Fruit fly (Drosophila melanogaster) whole organism, embryonic: ENCODE results near the gene Smu1.

Source experiments
- CG10147 ChIP-seq: fragments of 200-800 bp; sonication (Bioruptor generic); optimal IDR thresholded peaks from 2 replicates; lab custom pipeline; 2019; ENCODE audit warnings: missing biosample characterization, mild to moderate bottlenecking, missing genetic modification characterization, moderate library complexity
- CG10209 ChIP-seq: fragments of 200-800 bp; sonication (Bioruptor generic); optimal IDR thresholded peaks from 3 replicates; lab custom pipeline; 2017; ENCODE audit warnings: missing biosample characterization, mild to moderate bottlenecking, missing genetic modification characterization, missing genetic modification reagents
- CG10366 ChIP-seq: fragments of 200-800 bp; sonication (Bioruptor generic); IDR thresholded peaks from 2 replicates; pipeline ENCODE4 v1.3.6; 2022; ENCODE audit warnings: missing biosample characterization, missing genetic modification characterization
- CG11093 ChIP-seq: fragments of 200-800 bp; sonication (Bioruptor generic); IDR thresholded peaks from 3 replicates; pipeline ENCODE4 v1.3.6; 2022; ENCODE audit warnings: missing biosample characterization, missing genetic modification characterization
- CG11247 ChIP-seq: fragments of 200-800 bp; sonication (Bioruptor generic); IDR thresholded peaks from 2 replicates; pipeline ENCODE4 v1.3.6; 2022; ENCODE audit warnings: missing biosample characterization, missing genetic modification characterization
- CG14667 ChIP-seq: fragments of 200-800 bp; sonication (Bioruptor generic); IDR thresholded peaks from 2 replicates; pipeline ENCODE4 v1.3.6; 2022; ENCODE audit warnings: missing biosample characterization, missing genetic modification characterization
- CG15269 ChIP-seq: fragments of 200-800 bp; sonication (Bioruptor generic); optimal IDR thresholded peaks from 2 replicates; lab custom pipeline; 2018; ENCODE audit warnings: missing biosample characterization, mild to moderate bottlenecking, missing genetic modification characterization, moderate library complexity
- CG18262 ChIP-seq: fragments of 200-800 bp; optimal IDR thresholded peaks from 3 replicates; lab custom pipeline; 2019; ENCODE audit warnings: missing biosample characterization, mild to moderate bottlenecking, missing genetic modification characterization, moderate library complexity
- CG2889 ChIP-seq: fragments of 200-800 bp; sonication (Bioruptor generic); IDR thresholded peaks from 3 replicates; pipeline ENCODE4 v1.3.6; 2022; ENCODE audit warnings: missing biosample characterization, missing genetic modification characterization
- CG31441 ChIP-seq: fragments of 200-800 bp; sonication (Bioruptor generic); IDR thresholded peaks from 2 replicates; pipeline ENCODE4 v1.3.6; 2022; ENCODE audit warnings: missing biosample characterization, missing genetic modification characterization
- CG32532 ChIP-seq: fragments of 200-800 bp; sonication (Bioruptor generic); IDR thresholded peaks from 2 replicates; pipeline ENCODE4 v1.3.6; 2022; ENCODE audit warnings: missing biosample characterization, missing genetic modification characterization
- CG32772 ChIP-seq: fragments of 200-800 bp; sonication (Bioruptor generic); IDR thresholded peaks from 2 replicates; pipeline ENCODE4 v1.3.6; 2022; ENCODE audit warnings: missing biosample characterization, missing genetic modification characterization
- CG34422 ChIP-seq: fragments of 200-800 bp; sonication (Bioruptor generic); IDR thresholded peaks from 3 replicates; pipeline ENCODE4 v1.3.6; 2022; ENCODE audit warnings: missing biosample characterization, missing genetic modification characterization
- CG5245 ChIP-seq: fragments of 200-800 bp; sonication (Bioruptor generic); optimal IDR thresholded peaks from 3 replicates; lab custom pipeline; 2016; ENCODE audit warnings: missing biosample characterization, missing genetic modification characterization
- CG6654 ChIP-seq: fragments of 200-800 bp; sonication (Bioruptor generic); optimal IDR thresholded peaks from 2 replicates; lab custom pipeline; 2017; ENCODE audit warnings: missing biosample characterization, mild to moderate bottlenecking, missing genetic modification characterization
- CG6813 ChIP-seq: fragments of 200-800 bp; sonication (Bioruptor generic); optimal IDR thresholded peaks from 2 replicates; lab custom pipeline; 2017; ENCODE audit warnings: missing biosample characterization, missing genetic modification characterization, mild to moderate bottlenecking, moderate library complexity, missing genetic modification reagents
- CG8924 ChIP-seq: fragments of 200-800 bp; optimal IDR thresholded peaks from 3 replicates; lab custom pipeline; 2019; ENCODE audit warnings: missing biosample characterization, mild to moderate bottlenecking, missing genetic modification characterization, moderate library complexity
- CHES-1-like ChIP-seq: fragments of 200-800 bp; sonication (Bioruptor generic); optimal IDR thresholded peaks from 2 replicates; lab custom pipeline; 2016; ENCODE audit warnings: missing biosample characterization, missing genetic modification characterization
- Gsc ChIP-seq: fragments of 200-800 bp; sonication (Bioruptor generic); IDR thresholded peaks from 2 replicates; pipeline ENCODE4 v1.3.6; 2022; ENCODE audit warnings: missing biosample characterization, missing genetic modification characterization
- Oaz ChIP-seq: fragments of 200-800 bp; sonication (Bioruptor generic); IDR thresholded peaks from 2 replicates; pipeline ENCODE4 v1.3.6; 2022; ENCODE audit warnings: missing biosample characterization, missing genetic modification characterization
- Ssrp ChIP-seq: fragments of 200-800 bp; sonication (Bioruptor generic); optimal IDR thresholded peaks from 2 replicates; lab custom pipeline; 2018; ENCODE audit warnings: missing biosample characterization, mild to moderate bottlenecking, missing genetic modification characterization, moderate library complexity
- Tbp ChIP-seq: fragments of >200 bp; optimal IDR thresholded peaks from 2 replicates; lab custom pipeline; 2018; ENCODE audit warnings: missing biosample characterization, missing genetic modification characterization
- Trl ChIP-seq, 3 experiments: fragments of >200 bp in 2 of 3; fragments of 200-800 bp in 1 of 3; sonication (Bioruptor generic) in 1 of 3; optimal IDR thresholded peaks; 2 replicates in 1 of 3; 3 replicates in 2 of 3; lab custom pipeline; 2016 to 2017; ENCODE audit warnings: missing biosample characterization in 1 of 3, missing genetic modification characterization in 1 of 3
- Xbp1 ChIP-seq: fragments of 200-800 bp; sonication (Bioruptor generic); optimal IDR thresholded peaks from 3 replicates; lab custom pipeline; 2016; ENCODE audit warnings: missing biosample characterization, mild to moderate bottlenecking, missing genetic modification characterization
- ap ChIP-seq: fragments of 200-800 bp; sonication (Bioruptor generic); IDR thresholded peaks from 2 replicates; pipeline ENCODE4 v1.3.6; 2022; ENCODE audit warnings: missing biosample characterization, missing genetic modification characterization
- az2 ChIP-seq: fragments of 200-800 bp; sonication (Bioruptor generic); optimal IDR thresholded peaks from 3 replicates; lab custom pipeline; 2016; ENCODE audit warnings: missing biosample characterization, missing genetic modification characterization
- cad ChIP-seq: fragments of >200 bp; optimal IDR thresholded peaks from 2 replicates; lab custom pipeline; 2017; ENCODE audit warnings: missing biosample characterization, missing genetic modification characterization
- crol ChIP-seq: fragments of 200-800 bp; sonication (Bioruptor generic); IDR thresholded peaks from 2 replicates; pipeline ENCODE4 v1.3.6; 2022; ENCODE audit warnings: missing biosample characterization, missing genetic modification characterization
- dati ChIP-seq: fragments of 200-800 bp; sonication (Bioruptor generic); IDR thresholded peaks from 2 replicates; pipeline ENCODE4 v1.3.6; 2022; ENCODE audit warnings: missing biosample characterization, missing genetic modification characterization
- fd96Cb ChIP-seq: fragments of 200-800 bp; sonication (Bioruptor generic); optimal IDR thresholded peaks from 2 replicates; lab custom pipeline; 2018; ENCODE audit warnings: missing biosample characterization, mild to moderate bottlenecking, missing genetic modification characterization, moderate library complexity
- gce ChIP-seq: fragments of 200-800 bp; sonication (Bioruptor generic); IDR thresholded peaks from 3 replicates; pipeline ENCODE4 v1.3.6; 2022; ENCODE audit warnings: missing biosample characterization, missing genetic modification characterization
- gsb-n ChIP-seq: fragments of 200-800 bp; sonication (Bioruptor generic); optimal IDR thresholded peaks from 3 replicates; lab custom pipeline; 2018; ENCODE audit warnings: missing biosample characterization, mild to moderate bottlenecking, missing genetic modification characterization
- her ChIP-seq: fragments of 200-800 bp; sonication (Bioruptor generic); optimal IDR thresholded peaks from 2 replicates; lab custom pipeline; 2016; ENCODE audit warnings: missing biosample characterization, missing genetic modification characterization
- jumu ChIP-seq: fragments of 200-800 bp; sonication (Bioruptor generic); optimal IDR thresholded peaks from 3 replicates; lab custom pipeline; 2016; ENCODE audit warnings: missing biosample characterization, missing genetic modification characterization
- lola ChIP-seq, 3 experiments: fragments of >200 bp in 2 of 3; fragments of 200-800 bp in 1 of 3; sonication (Bioruptor generic) in 1 of 3; optimal IDR thresholded peaks; 2 replicates each; lab custom pipeline; 2017 to 2019; ENCODE audit warnings: missing biosample characterization in 3 of 3, missing genetic modification characterization in 3 of 3, mild to moderate bottlenecking in 1 of 3, moderate library complexity in 1 of 3
- mam ChIP-seq: fragments of 200-800 bp; sonication (Bioruptor generic); optimal IDR thresholded peaks from 3 replicates; lab custom pipeline; 2016; ENCODE audit warnings: missing biosample characterization, missing genetic modification characterization
- nmo ChIP-seq: fragments of 200-800 bp; sonication (Bioruptor generic); optimal IDR thresholded peaks from 2 replicates; lab custom pipeline; 2018; ENCODE audit warnings: missing biosample characterization, mild to moderate bottlenecking, missing genetic modification characterization, moderate library complexity
- oc ChIP-seq: fragments of 200-800 bp; sonication (Bioruptor generic); optimal IDR thresholded peaks from 2 replicates; lab custom pipeline; 2018; ENCODE audit warnings: missing biosample characterization, mild to moderate bottlenecking, missing genetic modification characterization, moderate library complexity
- onecut ChIP-seq: fragments of 200-800 bp; sonication (Bioruptor generic); IDR thresholded peaks from 2 replicates; pipeline ENCODE4 v1.3.6; 2022; ENCODE audit warnings: missing biosample characterization, missing genetic modification characterization
- phol ChIP-seq: fragments of 200-800 bp; sonication (Bioruptor generic); optimal IDR thresholded peaks from 3 replicates; lab custom pipeline; 2018; ENCODE audit warnings: missing biosample characterization, mild to moderate bottlenecking, missing genetic modification characterization, moderate library complexity
- pnt ChIP-seq: fragments of 200-800 bp; sonication (Bioruptor generic); optimal IDR thresholded peaks from 3 replicates; lab custom pipeline; 2016; ENCODE audit warnings: missing biosample characterization, missing genetic modification characterization
- sens ChIP-seq: fragments of 200-800 bp; sonication (Bioruptor generic); peaks from one replicate; lab custom pipeline; 2016; ENCODE audit warnings: missing biosample characterization, missing genetic modification characterization
- slou ChIP-seq: fragments of 200-800 bp; sonication (Bioruptor generic); optimal IDR thresholded peaks from 3 replicates; lab custom pipeline; 2016; ENCODE audit warnings: missing biosample characterization, missing genetic modification characterization
- tap ChIP-seq: fragments of 200-800 bp; optimal IDR thresholded peaks from 3 replicates; lab custom pipeline; 2019; ENCODE audit warnings: missing biosample characterization, mild to moderate bottlenecking, missing genetic modification characterization, moderate library complexity
- tgo ChIP-seq: fragments of 200-800 bp; sonication (Bioruptor generic); IDR thresholded peaks from 3 replicates; pipeline ENCODE4 v1.3.6; 2022; ENCODE audit warnings: missing biosample characterization, missing genetic modification characterization
- tin ChIP-seq: fragments of 200-800 bp; sonication (Bioruptor generic); optimal IDR thresholded peaks from 3 replicates; lab custom pipeline; 2016; ENCODE audit warnings: missing biosample characterization, missing genetic modification characterization
- twi ChIP-seq: fragments of 200-800 bp; optimal IDR thresholded peaks from 2 replicates; lab custom pipeline; 2019; ENCODE audit warnings: missing biosample characterization, mild to moderate bottlenecking, missing genetic modification characterization, moderate library complexity
- vfl ChIP-seq: fragments of 200-800 bp; sonication (Bioruptor generic); optimal IDR thresholded peaks from 2 replicates; lab custom pipeline; 2016; ENCODE audit warnings: missing biosample characterization, missing genetic modification characterization
- wdn ChIP-seq: fragments of 200-800 bp; sonication (Bioruptor generic); IDR thresholded peaks from 2 replicates; pipeline ENCODE4 v1.3.6; 2022; ENCODE audit warnings: missing biosample characterization, missing genetic modification characterization
- zen2 ChIP-seq: fragments of 200-800 bp; sonication (Bioruptor generic); IDR thresholded peaks from 3 replicates; pipeline ENCODE4 v1.3.6; 2022; ENCODE audit warnings: missing biosample characterization, missing genetic modification characterization; ENCODE audit not compliant: partially characterized antibody

Gene Smu1

dm6 chr3R:19014742-19015422, 33.8 kb upstream of the Smu1 start (continued):
- TF ChIP-seq fd96Cb (tag; lab: Kevin White, UChicago) = peak; percentile 48
- TF ChIP-seq Trl (optimal IDR thresholded peaks at IDR 0.05; lab: Kevin White, UChicago) = no peak
- TF ChIP-seq Trl (GFP tag; optimal IDR thresholded peaks at IDR 0.05; lab: Kevin White, UChicago) = no peak
- TF ChIP-seq gsb-n (tag; lab: Kevin White, UChicago) = peak; percentile 55
- no peak for TF ChIP-seq slou
- TF ChIP-seq ap (GFP tag; lab: Robert Waterston, UW) = 0 out of 2 replicates have a peak, but pooled peaks have one; percentile 5
- peak; percentile 22 for TF ChIP-seq CG15269 (tag; lab: Kevin White, UChicago)
- TF ChIP-seq wdn (GFP tag; lab: Robert Waterston, UW) = no peak
- peak; percentile 68 for TF ChIP-seq Ssrp (tag; lab: Kevin White, UChicago)
- TF ChIP-seq Xbp1 = peak; percentile 45
- peak; percentile 78 for TF ChIP-seq sens (GFP tag; lab: Kevin White, UChicago)
- TF ChIP-seq CG6654 (GFP tag; lab: Kevin White, UChicago) = peak; percentile 94
- peak; percentile 15 for TF ChIP-seq CG10147 (GFP tag; lab: Kevin White, UChicago)
- 0 out of 2 replicates have a peak, but pooled peaks have one; percentile 20 for TF ChIP-seq CG14667 (GFP tag; lab: Robert Waterston, UW)
- peak; percentile 37 for TF ChIP-seq CG10209
- no peak for TF ChIP-seq Tbp
- TF ChIP-seq tap (tag; lab: Kevin White, UChicago) = peak; percentile 48
- TF ChIP-seq tin (GFP tag; lab: Kevin White, UChicago) = peak; percentile 23
- TF ChIP-seq Gsc (GFP tag; lab: Robert Waterston, UW) = no peak
- TF ChIP-seq dati = 0 out of 2 replicates have a peak, but pooled peaks have one; percentile 35
- no peak for TF ChIP-seq vfl (GFP tag; lab: Kevin White, UChicago)
- 0 out of 2 replicates have a peak, but pooled peaks have one; percentile 25 for TF ChIP-seq CG10366 (GFP tag; lab: Robert Waterston, UW)
- TF ChIP-seq cad (GFP tag; lab: Kevin White, UChicago) = peak; percentile 38
- peak in 1 of 3 experiments; percentile 38 for TF ChIP-seq lola (GFP tag; optimal IDR thresholded peaks at IDR 0.05; lab: Kevin White, UChicago)
- no peak for TF ChIP-seq CG6813
- TF ChIP-seq CG34422 (GFP tag; lab: Robert Waterston, UW) = 0 out of 3 replicates have a peak, but pooled peaks have one; percentile 11
- TF ChIP-seq CG32532 (GFP tag; lab: Robert Waterston, UW) = no peak
- TF ChIP-seq crol = peak; percentile 51
- peak; percentile 2 for TF ChIP-seq CG5245 (GFP tag; lab: Kevin White, UChicago)
- peak; percentile 50 for TF ChIP-seq CG8924 (tag; lab: Kevin White, UChicago)
- TF ChIP-seq gce (GFP tag; lab: Robert Waterston, UW) = 0 out of 3 replicates have a peak, but pooled peaks have one; percentile 38
- no peak for TF ChIP-seq jumu (GFP tag; lab: Kevin White, UChicago)
- TF ChIP-seq zen2 (GFP tag; lab: Robert Waterston, UW) = no peak
- peak; percentile 45 for TF ChIP-seq az2 (GFP tag; lab: Kevin White, UChicago)
- no peak for TF ChIP-seq CG11093 (GFP tag; lab: Robert Waterston, UW)
- TF ChIP-seq mam (GFP tag; lab: Kevin White, UChicago) = no peak
- peak; percentile 14; the same call in 1 of the 3 replicates for TF ChIP-seq tgo (GFP tag; lab: Robert Waterston, UW)
- TF ChIP-seq oc (tag; lab: Kevin White, UChicago) = peak; percentile 56
- no peak for TF ChIP-seq Oaz (GFP tag; lab: Robert Waterston, UW)
- TF ChIP-seq onecut (GFP tag; lab: Robert Waterston, UW) = no peak
- TF ChIP-seq CG32772 (GFP tag; lab: Robert Waterston, UW) = peak; percentile 67; the same call in 1 of the 2 replicates
- TF ChIP-seq phol (tag; lab: Kevin White, UChicago) = peak; percentile 64
- TF ChIP-seq her (GFP tag; lab: Kevin White, UChicago) = no peak
- TF ChIP-seq CG11247 (GFP tag; lab: Robert Waterston, UW) = no peak
- no peak for TF ChIP-seq CHES-1-like (GFP tag; lab: Kevin White, UChicago)
- TF ChIP-seq CG18262 (tag; lab: Kevin White, UChicago) = peak; percentile 72
- no peak for TF ChIP-seq twi (tag; lab: Kevin White, UChicago)
- no peak for TF ChIP-seq CG2889 (GFP tag; lab: Robert Waterston, UW)
- no peak for TF ChIP-seq pnt (GFP tag; lab: Kevin White, UChicago)
- peak; percentile 66 for TF ChIP-seq CG31441 (GFP tag; lab: Robert Waterston, UW)
- TF ChIP-seq nmo (GFP tag; lab: Kevin White, UChicago) = peak; percentile 69
